Worm (Caenorhabditis elegans) whole organism, late embryonic: ENCODE measurements around the gene F19C6.4.
A peak's percentile ranks its signal among the peaks of the same experiment; 100 is the strongest.

ENCODE experiments used
- F13H6.1 ChIP-seq: sonication (generic microtip); optimal IDR thresholded peaks from 2 replicates; lab custom pipeline; 2016; ENCODE audit warnings: missing genetic modification characterization, missing compliant biosample characterization
- K02D7.2 ChIP-seq: sonication (generic microtip); optimal IDR thresholded peaks from 2 replicates; lab custom pipeline; 2017; ENCODE audit warnings: mild to moderate bottlenecking, missing genetic modification characterization, missing compliant biosample characterization
- T23F11.4 ChIP-seq: fragments of 200-800 bp; sonication (Bioruptor generic); optimal IDR thresholded peaks from 2 replicates; lab custom pipeline; 2018; ENCODE audit warnings: mild to moderate bottlenecking, missing genetic modification characterization, missing compliant biosample characterization
- ceh-14 ChIP-seq: sonication (generic microtip); optimal IDR thresholded peaks from 2 replicates; lab custom pipeline; 2016; ENCODE audit warnings: missing genotype, missing genetic modification characterization, missing compliant biosample characterization
- ceh-18 ChIP-seq: sonication (generic microtip); optimal IDR thresholded peaks from 2 replicates; lab custom pipeline; 2016; ENCODE audit warnings: missing genetic modification characterization, missing compliant biosample characterization
- ceh-2 ChIP-seq: sonication (generic microtip); optimal IDR thresholded peaks from 2 replicates; lab custom pipeline; 2016; ENCODE audit warnings: missing genotype, missing genetic modification characterization, missing compliant biosample characterization
- ceh-22 ChIP-seq: sonication (generic microtip); optimal IDR thresholded peaks from 2 replicates; lab custom pipeline; 2017; ENCODE audit warnings: missing biosample characterization, missing genetic modification characterization
- ceh-30 ChIP-seq: fragments of 150-350 bp; optimal IDR thresholded peaks from 2 replicates; lab custom pipeline; 2014; ENCODE audit warnings: missing biosample characterization, missing genetic modification characterization
- ceh-31 ChIP-seq: sonication (generic microtip); optimal IDR thresholded peaks from 2 replicates; lab custom pipeline; 2016; ENCODE audit warnings: missing genetic modification characterization, missing compliant biosample characterization
- ceh-34 ChIP-seq: sonication (generic microtip); optimal IDR thresholded peaks from 2 replicates; lab custom pipeline; 2016; ENCODE audit warnings: mild to moderate bottlenecking, missing genetic modification characterization, missing compliant biosample characterization
- ceh-48 ChIP-seq: sonication (generic microtip); optimal IDR thresholded peaks from 2 replicates; lab custom pipeline; 2016; ENCODE audit warnings: missing genetic modification characterization, inconsistent platforms, missing compliant biosample characterization
- ceh-6 ChIP-seq: fragments of 200-800 bp; sonication (Bioruptor generic); optimal IDR thresholded peaks from 2 replicates; lab custom pipeline; 2018; ENCODE audit warnings: mild to moderate bottlenecking, missing genetic modification characterization, missing compliant biosample characterization
- ceh-9 ChIP-seq: sonication (generic microtip); optimal IDR thresholded peaks from 2 replicates; lab custom pipeline; 2016; ENCODE audit warnings: mild to moderate bottlenecking, missing genetic modification characterization, inconsistent platforms, missing compliant biosample characterization
- dmd-4 ChIP-seq: sonication (generic microtip); optimal IDR thresholded peaks from 2 replicates; lab custom pipeline; 2016; ENCODE audit warnings: borderline replicate concordance, missing genetic modification characterization, missing compliant biosample characterization
- dve-1 ChIP-seq: sonication (generic microtip); optimal IDR thresholded peaks from 2 replicates; lab custom pipeline; 2017; ENCODE audit warnings: antibody characterized with exemption, mild to moderate bottlenecking, missing genetic modification characterization, missing compliant biosample characterization
- elt-2 ChIP-seq: sonication (generic microtip); optimal IDR thresholded peaks from 2 replicates; lab custom pipeline; 2016; ENCODE audit warnings: missing genetic modification reagents, missing genetic modification characterization, missing compliant biosample characterization
- elt-4 ChIP-seq: sonication (generic microtip); optimal IDR thresholded peaks from 2 replicates; lab custom pipeline; 2016; ENCODE audit warnings: missing genetic modification characterization, missing compliant biosample characterization
- ets-4 ChIP-seq: sonication (generic microtip); optimal IDR thresholded peaks from 2 replicates; lab custom pipeline; 2016; ENCODE audit warnings: missing genetic modification characterization, missing compliant biosample characterization
- eyg-1 ChIP-seq: sonication (generic microtip); optimal IDR thresholded peaks from 2 replicates; lab custom pipeline; 2016; ENCODE audit warnings: missing genotype, missing genetic modification characterization, missing compliant biosample characterization
- fax-1 ChIP-seq: sonication (generic microtip); optimal IDR thresholded peaks from 2 replicates; lab custom pipeline; 2016; ENCODE audit warnings: missing genotype, missing genetic modification characterization, missing compliant biosample characterization
- fkh-10 ChIP-seq: fragments of 150-350 bp; optimal IDR thresholded peaks from 2 replicates; lab custom pipeline; 2014; ENCODE audit warnings: missing biosample characterization, missing genetic modification reagents, missing genetic modification characterization
- fkh-6 ChIP-seq: sonication (generic microtip); optimal IDR thresholded peaks from 2 replicates; lab custom pipeline; 2016; ENCODE audit warnings: missing genetic modification characterization, missing compliant biosample characterization
- gmeb-2 ChIP-seq: sonication (generic microtip); optimal IDR thresholded peaks from 2 replicates; lab custom pipeline; 2016; ENCODE audit warnings: missing genetic modification characterization, inconsistent platforms, missing compliant biosample characterization
- hlh-13 ChIP-seq: fragments of 200-800 bp; sonication (Bioruptor generic); optimal IDR thresholded peaks from 2 replicates; lab custom pipeline; 2018; ENCODE audit warnings: mild to moderate bottlenecking, missing genetic modification characterization, missing compliant biosample characterization
- hlh-15 ChIP-seq: sonication (generic microtip); optimal IDR thresholded peaks from 2 replicates; lab custom pipeline; 2016; ENCODE audit warnings: missing genetic modification characterization, missing compliant biosample characterization
- hlh-6 ChIP-seq: sonication (generic microtip); optimal IDR thresholded peaks from 2 replicates; lab custom pipeline; 2016; ENCODE audit warnings: missing genotype, missing genetic modification characterization, missing compliant biosample characterization
- hlh-8 ChIP-seq: sonication (generic microtip); optimal IDR thresholded peaks from 2 replicates; lab custom pipeline; 2016; ENCODE audit warnings: missing genotype, missing genetic modification characterization, missing compliant biosample characterization
- lim-6 ChIP-seq: sonication (generic microtip); optimal IDR thresholded peaks from 2 replicates; lab custom pipeline; 2016; ENCODE audit warnings: missing genetic modification characterization, missing compliant biosample characterization
- lin-11 ChIP-seq: fragments of 200-800 bp; sonication (Bioruptor generic); optimal IDR thresholded peaks from 2 replicates; lab custom pipeline; 2018; ENCODE audit warnings: mild to moderate bottlenecking, missing genetic modification characterization, missing compliant biosample characterization
- mec-3 ChIP-seq: sonication (generic microtip); optimal IDR thresholded peaks from 2 replicates; lab custom pipeline; 2016; ENCODE audit warnings: borderline replicate concordance, missing genetic modification characterization, missing compliant biosample characterization
- nfya-1 ChIP-seq: sonication (generic microtip); optimal IDR thresholded peaks from 2 replicates; lab custom pipeline; 2017; ENCODE audit warnings: missing genetic modification characterization, mild to moderate bottlenecking, missing compliant biosample characterization, antibody characterized with exemption, moderate library complexity
- nhr-11 ChIP-seq: fragments of 150-350 bp; optimal IDR thresholded peaks from 2 replicates; lab custom pipeline; 2014; ENCODE audit warnings: missing biosample characterization, missing genetic modification characterization
- npax-4 ChIP-seq: sonication (generic microtip); optimal IDR thresholded peaks from 2 replicates; lab custom pipeline; 2016; ENCODE audit warnings: missing genetic modification characterization, missing compliant biosample characterization
- odd-2 ChIP-seq: sonication (generic microtip); optimal IDR thresholded peaks from 2 replicates; lab custom pipeline; 2017; ENCODE audit warnings: antibody characterized with exemption, mild to moderate bottlenecking, missing genetic modification characterization, missing compliant biosample characterization
- pag-3 ChIP-seq: sonication (generic microtip); optimal IDR thresholded peaks from 2 replicates; lab custom pipeline; 2016; ENCODE audit warnings: missing compliant biosample characterization, missing genetic modification characterization, borderline replicate concordance
- pat-9 ChIP-seq: fragments of 200-800 bp; sonication (Bioruptor generic); optimal IDR thresholded peaks from 2 replicates; lab custom pipeline; 2018; ENCODE audit warnings: mild to moderate bottlenecking, missing genetic modification characterization, moderate library complexity, missing compliant biosample characterization
- pha-2 ChIP-seq: sonication (generic microtip); optimal IDR thresholded peaks from 2 replicates; lab custom pipeline; 2017; ENCODE audit warnings: mild to moderate bottlenecking, missing genetic modification characterization, missing compliant biosample characterization
- pha-4 ChIP-seq: fragments of 150-350 bp; optimal IDR thresholded peaks from 2 replicates; lab custom pipeline; 2018; ENCODE audit warnings: missing biosample characterization, missing genetic modification reagents, missing genetic modification characterization
- ref-2 ChIP-seq: sonication (generic microtip); optimal IDR thresholded peaks from 2 replicates; lab custom pipeline; 2016; ENCODE audit warnings: missing genetic modification characterization, missing compliant biosample characterization
- rnt-1 ChIP-seq: sonication (generic microtip); optimal IDR thresholded peaks from 2 replicates; lab custom pipeline; 2016; ENCODE audit warnings: missing genetic modification characterization, missing compliant biosample characterization
- sdc-2 ChIP-seq: sonication (generic microtip); optimal IDR thresholded peaks from 2 replicates; lab custom pipeline; 2016; ENCODE audit warnings: missing genotype, missing genetic modification characterization, missing compliant biosample characterization
- sox-2 ChIP-seq: fragments of 200-800 bp; sonication (Bioruptor generic); IDR thresholded peaks from 2 replicates; pipeline ENCODE4 v1.3.6; 2022; ENCODE audit warnings: missing genetic modification reagents, missing genetic modification characterization, missing compliant biosample characterization
- tbx-2 ChIP-seq: sonication (generic microtip); optimal IDR thresholded peaks from 2 replicates; lab custom pipeline; 2016; ENCODE audit warnings: missing genetic modification characterization, missing compliant biosample characterization
- unc-42 ChIP-seq: sonication (generic microtip); optimal IDR thresholded peaks from 2 replicates; lab custom pipeline; 2016; ENCODE audit warnings: missing genotype, missing genetic modification characterization, missing compliant biosample characterization
- unc-55 ChIP-seq: sonication (generic microtip); optimal IDR thresholded peaks from 2 replicates; lab custom pipeline; 2017; ENCODE audit warnings: missing biosample characterization, missing genetic modification reagents, missing genetic modification characterization
- unc-86 ChIP-seq: sonication (generic microtip); optimal IDR thresholded peaks from 2 replicates; lab custom pipeline; 2016; ENCODE audit warnings: missing genetic modification characterization, missing compliant biosample characterization
- zip-5 ChIP-seq: sonication (generic microtip); optimal IDR thresholded peaks from 2 replicates; lab custom pipeline; 2016; ENCODE audit warnings: missing genetic modification characterization, missing compliant biosample characterization

The F19C6.4 gene

DNA sequence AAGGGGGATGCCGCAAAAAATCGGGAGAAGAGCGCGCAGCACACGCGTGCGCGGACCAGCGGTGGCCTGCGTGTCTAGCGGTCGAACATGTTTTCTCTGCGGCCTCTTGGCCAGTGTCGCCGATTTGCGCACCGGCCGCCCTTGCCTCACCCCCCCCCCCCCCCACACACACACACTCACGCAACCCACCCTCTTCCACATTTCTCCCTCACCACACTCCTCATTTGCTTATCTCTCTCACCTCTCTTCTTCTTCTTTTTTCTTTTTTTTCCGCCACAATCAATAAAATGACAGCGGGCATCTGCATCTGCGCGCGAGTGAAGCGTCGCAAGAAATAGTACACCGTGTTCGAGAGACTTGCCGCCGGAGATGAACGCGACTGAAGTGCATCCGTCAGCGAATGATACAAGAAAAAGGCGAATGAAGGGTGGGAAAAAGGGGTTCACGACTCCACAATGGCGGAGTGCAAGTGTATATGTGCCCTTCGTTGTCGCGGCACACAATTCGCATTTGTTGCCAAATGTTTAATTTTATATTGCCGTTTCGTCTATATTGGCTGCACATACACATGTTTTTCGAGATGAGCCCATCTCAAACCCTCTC, 18.1 kb downstream of the F19C6.4 start (continued):
- TF ChIP-seq dve-1 (tag; lab: Kevin White, UChicago): no peak
- TF ChIP-seq ceh-6 (GFP tag; lab: Kevin White, UChicago): peak; percentile 26
- no peak for TF ChIP-seq pha-2 (tag; lab: Kevin White, UChicago)
- TF ChIP-seq tbx-2: peak; percentile 34
- no peak for TF ChIP-seq npax-4 (tag; lab: Kevin White, UChicago)
- TF ChIP-seq K02D7.2 (tag; lab: Kevin White, UChicago): no peak
- no peak for TF ChIP-seq hlh-15 (tag; lab: Kevin White, UChicago)
- peak; percentile 2 for TF ChIP-seq lin-11 (tag; lab: Kevin White, UChicago)
- TF ChIP-seq pha-4 (tag; lab: Kevin White, UChicago): no peak
- TF ChIP-seq ets-4 (tag; lab: Kevin White, UChicago): no peak
- no peak for TF ChIP-seq hlh-13 (GFP tag; lab: Kevin White, UChicago)

DNA sequence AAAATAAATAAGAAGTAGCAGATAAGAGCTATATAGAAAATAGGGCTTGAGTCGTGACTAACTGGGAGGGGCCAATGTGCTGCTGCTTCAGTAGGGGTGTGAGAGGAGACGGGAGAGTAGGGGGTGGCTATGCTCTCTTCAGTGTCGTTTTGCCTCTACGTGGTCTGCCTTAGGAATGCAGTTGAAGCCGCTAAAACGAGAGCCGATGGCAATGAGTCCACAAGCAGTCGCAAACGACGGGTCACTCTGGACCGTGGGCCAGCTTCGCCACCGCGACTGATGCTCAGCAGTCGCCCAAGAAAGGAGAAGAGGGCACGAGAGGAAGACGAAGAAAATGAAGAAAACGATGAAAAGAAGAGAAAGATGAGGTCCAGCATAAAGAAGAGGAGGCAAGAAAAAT, 18.6 kb downstream of the F19C6.4 start, which contains the start of gene grk-1:
TSS of gene grk-1 (minus strand) at position 17 of the 400 bp plus-strand sequence.
- peak; percentile 50 for TF ChIP-seq ceh-31 (tag; lab: Kevin White, UChicago)
- TF ChIP-seq tbx-2: no peak
- TF ChIP-seq lin-11 (tag; lab: Kevin White, UChicago): no peak
- no peak for TF ChIP-seq sox-2 (GFP tag; lab: Robert Waterston, UW)
- TF ChIP-seq hlh-15 (tag; lab: Kevin White, UChicago): no peak
- TF ChIP-seq ceh-14 (tag; lab: Kevin White, UChicago): peak; percentile 28
- TF ChIP-seq lim-6 (tag; lab: Kevin White, UChicago): no peak
- no peak for TF ChIP-seq ceh-34 (tag; lab: Kevin White, UChicago)
- TF ChIP-seq ceh-30 (tag; lab: Kevin White, UChicago): no peak
- no peak for TF ChIP-seq ceh-48 (tag; lab: Kevin White, UChicago)
- TF ChIP-seq fkh-6: no peak
- no peak for TF ChIP-seq gmeb-2
- no peak for TF ChIP-seq zip-5 (tag; lab: Kevin White, UChicago)
- peak; percentile 16 for TF ChIP-seq sdc-2 (tag; lab: Kevin White, UChicago)
- TF ChIP-seq hlh-6 (tag; lab: Kevin White, UChicago): no peak
- TF ChIP-seq ceh-2 (tag; lab: Kevin White, UChicago): no peak
- TF ChIP-seq hlh-8: no peak
- no peak for TF ChIP-seq elt-2 (tag; lab: Kevin White, UChicago)
- TF ChIP-seq ceh-18 (tag; lab: Kevin White, UChicago): peak; percentile 13
- TF ChIP-seq ref-2 (tag; lab: Kevin White, UChicago): peak; percentile 5
- TF ChIP-seq elt-4 (tag; lab: Kevin White, UChicago): no peak
- TF ChIP-seq nfya-1 (tag; lab: Kevin White, UChicago): no peak
- no peak for TF ChIP-seq eyg-1
- TF ChIP-seq ceh-22 (tag; lab: Kevin White, UChicago): no peak
- peak; percentile 3 for TF ChIP-seq dmd-4 (tag; lab: Kevin White, UChicago)
- no peak for TF ChIP-seq dve-1 (tag; lab: Kevin White, UChicago)
- no peak for TF ChIP-seq fax-1 (tag; lab: Kevin White, UChicago)
- TF ChIP-seq unc-42 (tag; lab: Kevin White, UChicago): peak; percentile 12
- TF ChIP-seq nhr-11 (tag; lab: Kevin White, UChicago): no peak

DNA sequence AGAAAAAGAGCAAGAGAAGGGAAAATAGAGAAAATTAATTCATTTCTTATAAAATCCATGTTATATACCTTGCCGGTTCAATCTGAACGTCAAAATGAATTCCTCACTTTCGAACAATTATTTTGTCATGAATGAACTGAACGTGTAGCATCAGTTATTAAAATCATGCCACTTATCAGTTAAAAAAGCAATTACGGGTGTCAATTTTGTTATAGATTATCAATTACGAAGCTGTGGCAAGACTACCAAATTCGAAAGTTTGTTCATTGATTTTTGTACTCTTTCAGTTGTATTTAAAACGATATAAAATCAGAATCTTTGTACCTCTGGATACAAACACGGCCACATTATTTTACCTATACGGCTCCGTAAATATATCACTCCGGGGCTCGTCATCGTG, 20.5 kb downstream of the F19C6.4 start:
- TF ChIP-seq T23F11.4 (GFP tag; lab: Kevin White, UChicago) (no peak), dmd-4 (tag; lab: Kevin White, UChicago) (no peak), rnt-1 (no peak), dve-1 (tag; lab: Kevin White, UChicago) (no peak), ceh-34 (tag; lab: Kevin White, UChicago) (no peak), ceh-9 (tag; lab: Kevin White, UChicago) (no peak), unc-86 (tag; lab: Kevin White, UChicago) (no peak), mec-3 (no peak), ceh-14 (tag; lab: Kevin White, UChicago) (no peak), unc-55 (no peak), fkh-10 (GFP tag; lab: Kevin White, UChicago) (no peak), pha-2 (tag; lab: Kevin White, UChicago) (no peak), pag-3 (no peak), ceh-18 (tag; lab: Kevin White, UChicago) (no peak), F13H6.1 (tag; lab: Kevin White, UChicago) (no peak), odd-2 (tag; lab: Kevin White, UChicago) (no peak), pat-9 (tag; lab: Kevin White, UChicago) (no peak)
